Worm (Caenorhabditis elegans) whole organism, midembryonic: ENCODE results near the gene mltn-10.

Experiments used
- tab-1 ChIP-seq: fragments of 200-800 bp; sonication (Bioruptor generic); IDR thresholded peaks from 2 replicates; pipeline ENCODE4 v1.3.6; 2022; ENCODE audit warnings: missing genetic modification characterization, missing compliant biosample characterization
- ztf-29 ChIP-seq: fragments of 200-800 bp; sonication (Bioruptor generic); IDR thresholded peaks from 2 replicates; pipeline ENCODE4 v1.3.6; 2022; ENCODE audit warnings: missing genetic modification reagents, missing genetic modification characterization, missing compliant biosample characterization

DNA sequence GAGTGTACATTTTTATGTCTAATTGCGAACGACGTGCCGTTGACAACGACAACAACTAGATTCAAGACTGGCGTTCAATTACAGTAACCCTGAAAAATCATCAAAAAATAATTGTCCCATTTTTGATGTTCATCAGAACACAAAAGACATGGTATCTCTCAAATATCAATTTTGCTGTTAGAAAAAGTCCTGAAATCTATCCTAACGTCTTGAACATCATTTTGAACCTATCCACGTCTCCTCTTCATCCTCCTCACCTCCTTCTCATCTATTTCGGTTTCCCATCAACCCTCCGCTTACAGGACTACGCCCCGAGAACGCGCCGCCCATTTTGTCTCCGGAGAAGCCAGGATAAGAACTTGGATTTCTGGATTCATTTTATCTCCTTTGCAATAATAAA is 7.1 kb upstream of the mltn-10 start, which contains the start of gene mltn-9:
- TF ChIP-seq ztf-29 (GFP tag; lab: Robert Waterston, UW) (no peak), tab-1 (GFP tag; lab: Robert Waterston, UW) (no peak)
